Worm (Caenorhabditis elegans) whole organism, L1 larva: ENCODE measurements around the gene ZK418.5.

ENCODE experiments used
- C04F5.9 ChIP-seq: sonication (generic microtip); optimal IDR thresholded peaks from 2 replicates; lab custom pipeline; 2016; ENCODE audit warnings: missing genetic modification characterization, missing compliant biosample characterization
- C34B4.2 ChIP-seq: sonication (generic microtip); optimal IDR thresholded peaks from 2 replicates; lab custom pipeline; 2017; ENCODE audit warnings: mild to moderate bottlenecking, missing genetic modification characterization, missing compliant biosample characterization
- F16B12.6 ChIP-seq: fragments of 150-350 bp; optimal IDR thresholded peaks from 2 replicates; lab custom pipeline; 2014; ENCODE audit warnings: missing biosample characterization, missing genetic modification characterization
- Y116A8C.19 ChIP-seq: sonication (generic microtip); optimal IDR thresholded peaks from 2 replicates; lab custom pipeline; 2016; ENCODE audit warnings: missing compliant biosample characterization, missing genetic modification characterization, borderline replicate concordance
- aha-1 ChIP-seq: fragments of 150-350 bp; optimal IDR thresholded peaks from 2 replicates; lab custom pipeline; 2014; ENCODE audit warnings: missing biosample characterization, missing genetic modification characterization
- blmp-1 ChIP-seq: fragments of 150-350 bp; optimal IDR thresholded peaks from 2 replicates; lab custom pipeline; 2014; ENCODE audit warnings: missing biosample characterization, missing genetic modification characterization
- ces-1 ChIP-seq: fragments of 150-350 bp; optimal IDR thresholded peaks from 2 replicates; lab custom pipeline; 2014; ENCODE audit warnings: missing biosample characterization, missing genetic modification reagents, missing genetic modification characterization
- dpl-1 ChIP-seq, 3 experiments: fragments of 150-350 bp in 2 of 3; sonication (generic microtip) in 1 of 3; optimal IDR thresholded peaks; 2 replicates each; lab custom pipeline; 2014 to 2017; ENCODE audit warnings: missing biosample characterization in 3 of 3, missing genetic modification characterization in 3 of 3, missing genetic modification reagents in 3 of 3
- egl-13 ChIP-seq: sonication (generic microtip); optimal IDR thresholded peaks from 2 replicates; lab custom pipeline; 2016; ENCODE audit warnings: missing genotype, missing genetic modification reagents, missing genetic modification characterization, missing compliant biosample characterization
- egl-27 ChIP-seq, 2 experiments: fragments of 150-350 bp in 1 of 2; sonication (generic microtip); optimal IDR thresholded peaks; 3 replicates each; lab custom pipeline; 2017 to 2018; ENCODE audit warnings: missing biosample characterization in 2 of 2, missing genetic modification characterization in 2 of 2, missing genetic modification reagents in 2 of 2
- elt-2 ChIP-seq: sonication (generic microtip); optimal IDR thresholded peaks from 2 replicates; lab custom pipeline; 2016; ENCODE audit warnings: missing genetic modification characterization, mild to moderate bottlenecking, inconsistent platforms, missing compliant biosample characterization, missing genetic modification reagents
- ets-5 ChIP-seq: fragments of 200-800 bp; sonication (Bioruptor generic); IDR thresholded peaks from 2 replicates; pipeline ENCODE4 v1.3.6; 2022; ENCODE audit warnings: missing genetic modification characterization, missing compliant biosample characterization
- fkh-4 ChIP-seq: sonication (generic microtip); optimal IDR thresholded peaks from 2 replicates; lab custom pipeline; 2016; ENCODE audit warnings: missing compliant biosample characterization, missing genetic modification characterization, borderline replicate concordance
- fkh-8 ChIP-seq: sonication (generic microtip); optimal IDR thresholded peaks from 2 replicates; lab custom pipeline; 2016; ENCODE audit warnings: mild to moderate bottlenecking, missing genetic modification characterization, missing compliant biosample characterization
- grh-1 ChIP-seq: fragments of 200-800 bp; sonication (Bioruptor generic); IDR thresholded peaks from 2 replicates; pipeline ENCODE4 v1.3.6; 2022; ENCODE audit warnings: missing genetic modification reagents, missing genetic modification characterization, missing compliant biosample characterization
- hlh-4 ChIP-seq: sonication (generic microtip); optimal IDR thresholded peaks from 2 replicates; lab custom pipeline; 2016; ENCODE audit warnings: mild to moderate bottlenecking, missing genetic modification characterization, missing compliant biosample characterization
- hpl-2 ChIP-seq: fragments of 150-350 bp; optimal IDR thresholded peaks from 2 replicates; lab custom pipeline; 2014; ENCODE audit warnings: missing biosample characterization, missing genetic modification reagents, missing genetic modification characterization
- irx-1 ChIP-seq: sonication (generic microtip); optimal IDR thresholded peaks from 2 replicates; lab custom pipeline; 2016; ENCODE audit warnings: missing genetic modification characterization, missing compliant biosample characterization
- isw-1 ChIP-seq: fragments of 200-800 bp; sonication (Bioruptor generic); IDR thresholded peaks from 2 replicates; pipeline ENCODE4 v1.3.6; 2022; ENCODE audit warnings: missing genetic modification characterization, missing compliant biosample characterization
- jun-1 ChIP-seq: fragments of 150-350 bp; optimal IDR thresholded peaks from 2 replicates; lab custom pipeline; 2014; ENCODE audit warnings: missing biosample characterization, missing genetic modification reagents, missing genetic modification characterization
- lsy-2 ChIP-seq, 2 experiments: fragments of 150-350 bp; optimal IDR thresholded peaks; 2 replicates each; lab custom pipeline; 2014; ENCODE audit warnings: missing biosample characterization in 2 of 2, missing genetic modification characterization in 2 of 2
- mdl-1 ChIP-seq, 2 experiments: fragments of 150-350 bp; optimal IDR thresholded peaks; 2 replicates each; lab custom pipeline; 2014 to 2017; ENCODE audit warnings: missing biosample characterization in 2 of 2, missing genetic modification characterization in 2 of 2, inconsistent platforms in 1 of 2
- mef-2 ChIP-seq: fragments of 150-350 bp; optimal IDR thresholded peaks from 2 replicates; lab custom pipeline; 2014; ENCODE audit warnings: missing biosample characterization, missing genetic modification characterization
- mep-1 ChIP-seq: fragments of 150-350 bp; optimal IDR thresholded peaks from 2 replicates; lab custom pipeline; 2014; ENCODE audit warnings: missing biosample characterization, missing genetic modification characterization
- nhr-11 ChIP-seq: fragments of 150-350 bp; optimal IDR thresholded peaks from 2 replicates; lab custom pipeline; 2014; ENCODE audit warnings: missing biosample characterization, missing genetic modification characterization
- nhr-237 ChIP-seq: fragments of 150-350 bp; optimal IDR thresholded peaks from 2 replicates; lab custom pipeline; 2014; ENCODE audit warnings: missing biosample characterization, missing genetic modification characterization
- nhr-28 ChIP-seq: fragments of 150-350 bp; optimal IDR thresholded peaks from 2 replicates; lab custom pipeline; 2014; ENCODE audit warnings: missing biosample characterization, missing genetic modification characterization
- nhr-47 ChIP-seq: sonication (generic microtip); optimal IDR thresholded peaks from 2 replicates; lab custom pipeline; 2016; ENCODE audit warnings: mild to moderate bottlenecking, missing genetic modification characterization, moderate library complexity, missing compliant biosample characterization
- nhr-71 ChIP-seq: sonication (generic microtip); optimal IDR thresholded peaks from 2 replicates; lab custom pipeline; 2016; ENCODE audit warnings: mild to moderate bottlenecking, missing genetic modification characterization, moderate library complexity, missing compliant biosample characterization
- nhr-77 ChIP-seq: fragments of 150-350 bp; optimal IDR thresholded peaks from 2 replicates; lab custom pipeline; 2014; ENCODE audit warnings: missing biosample characterization, missing genetic modification characterization
- nhr-90 ChIP-seq: sonication (generic microtip); optimal IDR thresholded peaks from 2 replicates; lab custom pipeline; 2016; ENCODE audit warnings: mild to moderate bottlenecking, missing genetic modification characterization, missing compliant biosample characterization; ENCODE audit not compliant: poor library complexity
- pag-3 ChIP-seq: sonication (generic microtip); optimal IDR thresholded peaks from 2 replicates; lab custom pipeline; 2017; ENCODE audit warnings: missing genetic modification characterization, mild to moderate bottlenecking, missing compliant biosample characterization, antibody characterized with exemption, borderline replicate concordance; ENCODE audit not compliant: insufficient read depth
- pax-3 ChIP-seq: fragments of 200-800 bp; sonication (Bioruptor generic); optimal IDR thresholded peaks from 2 replicates; lab custom pipeline; 2018; ENCODE audit warnings: mild to moderate bottlenecking, missing genetic modification characterization, moderate library complexity, missing compliant biosample characterization
- skn-1 ChIP-seq: fragments of 150-350 bp; optimal IDR thresholded peaks from 2 replicates; lab custom pipeline; 2014; ENCODE audit warnings: missing biosample characterization, missing genetic modification characterization
- snu-23 ChIP-seq: sonication (generic microtip); optimal IDR thresholded peaks from 2 replicates; lab custom pipeline; 2016; ENCODE audit warnings: missing genetic modification characterization, missing compliant biosample characterization
- sup-37 ChIP-seq: fragments of 200-800 bp; sonication (Bioruptor generic); optimal IDR thresholded peaks from 2 replicates; lab custom pipeline; 2018; ENCODE audit warnings: mild to moderate bottlenecking, missing genetic modification characterization, missing compliant biosample characterization
- unc-62 ChIP-seq: fragments of 150-350 bp; optimal IDR thresholded peaks from 2 replicates; lab custom pipeline; 2014; ENCODE audit warnings: missing biosample characterization, missing genetic modification reagents, missing genetic modification characterization
- zip-4 ChIP-seq: fragments of 200-800 bp; sonication (Bioruptor generic); optimal IDR thresholded peaks from 2 replicates; lab custom pipeline; 2018; ENCODE audit warnings: mild to moderate bottlenecking, missing genetic modification characterization, moderate library complexity, missing compliant biosample characterization
- ztf-11 ChIP-seq, 2 experiments: sonication (generic microtip); optimal IDR thresholded peaks; 2 replicates each; lab custom pipeline; 2016 to 2017; ENCODE audit warnings: missing genetic modification characterization in 2 of 2, missing biosample characterization in 1 of 2, missing compliant biosample characterization in 1 of 2

Gene ZK418.5

ce11 chrIII:7064185-7064584, 9.5 kb downstream of the ZK418.5 start, which contains the start of gene R01H2.4:
Gene R01H2.4, minus strand, starts transcription at chrIII:7064285.
- TF ChIP-seq F16B12.6 (tag; lab: Kevin White, UChicago) (no peak), pax-3 (tag; lab: Kevin White, UChicago) (no peak), pag-3 (no peak), jun-1 (tag; lab: Kevin White, UChicago) (no peak), nhr-28 (tag; lab: Kevin White, UChicago) (no peak), sup-37 (GFP tag; lab: Kevin White, UChicago) (no peak), grh-1 (GFP tag; lab: Robert Waterston, UW) (no peak), nhr-11 (tag; lab: Kevin White, UChicago) (no peak), Y116A8C.19 (no peak), nhr-77 (tag; lab: Kevin White, UChicago) (no peak), ces-1 (no peak), fkh-4 (no peak)

- TF ChIP-seq ztf-11 (tag; optimal IDR thresholded peaks at IDR 0.05; lab: Kevin White, UChicago) (no peak), nhr-71 (tag; lab: Kevin White, UChicago) (no peak), lsy-2 (tag; optimal IDR thresholded peaks at IDR 0.05; lab: Kevin White, UChicago) (no peak), hlh-4 (tag; lab: Kevin White, UChicago) (no peak), mef-2 (no peak), snu-23 (GFP tag; lab: Kevin White, UChicago) (no peak), sup-37 (GFP tag; lab: Kevin White, UChicago) (no peak), pag-3 (no peak), Y116A8C.19 (no peak), skn-1 (no peak), pax-3 (tag; lab: Kevin White, UChicago) (no peak), nhr-237 (tag; lab: Kevin White, UChicago) (no peak), blmp-1 (tag; lab: Kevin White, UChicago) (no peak), hpl-2 (no peak), elt-2 (tag; lab: Kevin White, UChicago) (no peak)
- TF ChIP-seq, all 84 proteins: peak for 0
These were observed 10.6 kb downstream of the ZK418.5 start for ce11 chrIII:7063061-7063460.

DNA sequence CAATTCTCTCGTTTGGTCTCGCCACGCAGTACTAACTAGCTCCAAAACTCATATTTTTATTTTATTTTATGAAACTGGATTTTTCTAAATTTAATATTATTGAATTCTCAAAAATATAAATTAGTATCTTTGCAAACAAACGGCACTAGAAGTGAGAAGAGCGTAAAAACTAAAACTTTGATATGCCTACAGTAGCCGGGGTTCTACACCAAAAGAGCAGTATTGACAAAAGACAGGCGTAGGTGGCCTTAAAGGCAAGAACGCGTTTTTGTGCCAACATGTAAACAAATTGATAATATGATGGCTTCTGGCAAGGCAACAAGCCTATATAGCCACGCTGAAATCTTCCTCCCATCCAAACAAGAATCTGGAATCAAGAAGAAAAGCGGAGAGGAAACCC, 11.1 kb downstream of the ZK418.5 start, which contains the start of gene R01H2.1:
Gene R01H2.1, plus strand, starts transcription at position 301 of the 400 bp plus-strand sequence.
- TF ChIP-seq dpl-1 (GFP tag; optimal IDR thresholded peaks at IDR 0.05; lab: Kevin White, UChicago) (no peak), snu-23 (GFP tag; lab: Kevin White, UChicago) (no peak), nhr-90 (tag; lab: Kevin White, UChicago) (no peak), irx-1 (tag; lab: Kevin White, UChicago) (no peak), fkh-8 (tag; lab: Kevin White, UChicago) (no peak), nhr-47 (tag; lab: Kevin White, UChicago) (no peak), egl-27 (tag; optimal IDR thresholded peaks at IDR 0.05; lab: Kevin White, UChicago) (no peak), egl-13 (tag; lab: Kevin White, UChicago) (no peak), hlh-4 (tag; lab: Kevin White, UChicago) (no peak), unc-62 (GFP tag; lab: Kevin White, UChicago) (no peak), zip-4 (GFP tag; lab: Kevin White, UChicago) (no peak), C34B4.2 (tag; lab: Kevin White, UChicago) (no peak), aha-1 (tag; lab: Kevin White, UChicago) (no peak), jun-1 (tag; lab: Kevin White, UChicago) (no peak), mep-1 (tag; lab: Kevin White, UChicago) (no peak), isw-1 (no peak), ets-5 (GFP tag; lab: Robert Waterston, UW) (no peak), C04F5.9 (tag; lab: Kevin White, UChicago) (no peak), mdl-1 (tag; optimal IDR thresholded peaks at IDR 0.05; lab: Kevin White, UChicago) (no peak), grh-1 (GFP tag; lab: Robert Waterston, UW) (no peak)
- TF ChIP-seq, all 84 proteins: peak for 0
